Fruit fly (Drosophila melanogaster) whole organism, prepupa: ENCODE results near the gene Aprt.

Experiments used
- Blimp-1 ChIP-seq: fragments of 200-800 bp; sonication (Bioruptor generic); optimal IDR thresholded peaks from 3 replicates; lab custom pipeline; 2017; ENCODE audit warnings: missing biosample characterization, missing genetic modification characterization, mild to moderate bottlenecking, moderate library complexity, missing genetic modification reagents
- CG10631 ChIP-seq: fragments of 200-800 bp; sonication (Bioruptor generic); optimal IDR thresholded peaks from 2 replicates; lab custom pipeline; 2016; ENCODE audit warnings: missing biosample characterization, missing genetic modification characterization
- CG11294 ChIP-seq: fragments of 200-800 bp; sonication (Bioruptor generic); IDR thresholded peaks from 2 replicates; pipeline ENCODE4 v1.3.6; 2022; ENCODE audit warnings: missing biosample characterization, missing genetic modification characterization
- CG11762 ChIP-seq: fragments of 200-800 bp; sonication (Bioruptor generic); optimal IDR thresholded peaks from 3 replicates; lab custom pipeline; 2016; ENCODE audit warnings: missing biosample characterization, missing genetic modification characterization; ENCODE audit not compliant: insufficient read depth
- CG11902 ChIP-seq: fragments of 200-800 bp; sonication (Bioruptor generic); optimal IDR thresholded peaks from 3 replicates; lab custom pipeline; 2016; ENCODE audit warnings: missing biosample characterization, missing genetic modification characterization
- CG15336 ChIP-seq: fragments of 200-800 bp; sonication (Bioruptor generic); IDR thresholded peaks from 2 replicates; pipeline ENCODE4 v1.3.6; 2022; ENCODE audit warnings: missing biosample characterization, missing genetic modification characterization
- CG16779 ChIP-seq: fragments of 200-800 bp; sonication (Bioruptor generic); optimal IDR thresholded peaks from 3 replicates; lab custom pipeline; 2017; ENCODE audit warnings: missing biosample characterization, mild to moderate bottlenecking, missing genetic modification characterization
- CG3032 ChIP-seq: fragments of 200-800 bp; optimal IDR thresholded peaks from 2 replicates; lab custom pipeline; 2019; ENCODE audit warnings: missing biosample characterization, mild to moderate bottlenecking, missing genetic modification characterization, moderate library complexity
- CG31627 ChIP-seq: fragments of 200-800 bp; sonication (Bioruptor generic); optimal IDR thresholded peaks from 3 replicates; lab custom pipeline; 2016; ENCODE audit warnings: missing biosample characterization, missing genetic modification characterization
- CG34406 ChIP-seq: fragments of 200-800 bp; sonication (Bioruptor generic); optimal IDR thresholded peaks from 3 replicates; lab custom pipeline; 2016; ENCODE audit warnings: missing biosample characterization, missing genetic modification characterization
- CG3919 ChIP-seq: fragments of 200-800 bp; sonication (Bioruptor generic); optimal IDR thresholded peaks from 3 replicates; lab custom pipeline; 2016; ENCODE audit warnings: missing biosample characterization, missing genetic modification characterization
- CG4318 ChIP-seq: fragments of 200-800 bp; sonication (Bioruptor generic); optimal IDR thresholded peaks from 3 replicates; lab custom pipeline; 2017; ENCODE audit warnings: missing biosample characterization, mild to moderate bottlenecking, missing genetic modification characterization
- CG6276 ChIP-seq: fragments of 200-800 bp; sonication (Bioruptor generic); optimal IDR thresholded peaks from 2 replicates; lab custom pipeline; 2017; ENCODE audit warnings: missing biosample characterization, mild to moderate bottlenecking, missing genetic modification characterization
- CG6808 ChIP-seq: fragments of 200-800 bp; sonication (Bioruptor generic); optimal IDR thresholded peaks from 3 replicates; lab custom pipeline; 2017; ENCODE audit warnings: missing biosample characterization, missing genetic modification characterization, mild to moderate bottlenecking, moderate library complexity, missing genetic modification reagents
- CG6854 ChIP-seq: fragments of 200-800 bp; sonication (Bioruptor generic); optimal IDR thresholded peaks from 2 replicates; lab custom pipeline; 2017; ENCODE audit warnings: missing biosample characterization, mild to moderate bottlenecking, missing genetic modification characterization
- CG7368 ChIP-seq: fragments of 200-800 bp; sonication (Bioruptor generic); optimal IDR thresholded peaks from 3 replicates; lab custom pipeline; 2016; ENCODE audit warnings: missing biosample characterization, missing genetic modification characterization
- CG8119 ChIP-seq: fragments of 200-800 bp; sonication (Bioruptor generic); IDR thresholded peaks from 3 replicates; pipeline ENCODE4 v1.3.6; 2022; ENCODE audit warnings: missing biosample characterization, missing genetic modification characterization
- CG8319 ChIP-seq: fragments of 200-800 bp; sonication (Bioruptor generic); optimal IDR thresholded peaks from 3 replicates; lab custom pipeline; 2016; ENCODE audit warnings: missing biosample characterization, missing genetic modification characterization
- CG8632 ChIP-seq: fragments of 200-800 bp; sonication (Bioruptor generic); optimal IDR thresholded peaks from 3 replicates; lab custom pipeline; 2016; ENCODE audit warnings: missing biosample characterization, missing genetic modification characterization
- Eip75B ChIP-seq: fragments of 200-800 bp; sonication (Bioruptor generic); optimal IDR thresholded peaks from 3 replicates; lab custom pipeline; 2016; ENCODE audit warnings: missing biosample characterization, missing genetic modification characterization
- Eip78C ChIP-seq: fragments of 200-800 bp; sonication (Bioruptor generic); peaks from one replicate; lab custom pipeline; 2016; ENCODE audit warnings: missing biosample characterization, missing genetic modification characterization
- Eip93F ChIP-seq: fragments of 200-800 bp; sonication (Bioruptor generic); optimal IDR thresholded peaks from 2 replicates; lab custom pipeline; 2016; ENCODE audit warnings: missing biosample characterization, mild to moderate bottlenecking, missing genetic modification characterization
- Ets21C ChIP-seq: fragments of 200-800 bp; sonication (Bioruptor generic); optimal IDR thresholded peaks from 3 replicates; lab custom pipeline; 2016; ENCODE audit warnings: missing biosample characterization, missing genetic modification characterization
- Gug ChIP-seq: fragments of 200-800 bp; sonication (Bioruptor generic); IDR thresholded peaks from 2 replicates; pipeline ENCODE4 v1.3.6; 2022; ENCODE audit warnings: missing biosample characterization, missing genetic modification characterization
- Hr38 ChIP-seq: sonication (Bioruptor generic); optimal IDR thresholded peaks from 2 replicates; lab custom pipeline; 2016; ENCODE audit warnings: missing biosample characterization, missing genetic modification characterization
- Hr39 ChIP-seq: fragments of 200-800 bp; sonication (Bioruptor generic); optimal IDR thresholded peaks from 2 replicates; lab custom pipeline; 2016; ENCODE audit warnings: missing biosample characterization, missing genetic modification characterization
- Hr4 ChIP-seq: fragments of 200-800 bp; sonication (Bioruptor generic); optimal IDR thresholded peaks from 3 replicates; lab custom pipeline; 2016; ENCODE audit warnings: missing biosample characterization, missing genetic modification characterization
- Lpt ChIP-seq: fragments of 200-800 bp; sonication (Bioruptor generic); optimal IDR thresholded peaks from 3 replicates; lab custom pipeline; 2016; ENCODE audit warnings: missing biosample characterization, missing genetic modification characterization
- Met ChIP-seq: fragments of 200-800 bp; sonication (Bioruptor generic); optimal IDR thresholded peaks from 3 replicates; lab custom pipeline; 2016; ENCODE audit warnings: missing biosample characterization, missing genetic modification characterization
- OdsH ChIP-seq: fragments of 200-800 bp; sonication (Bioruptor generic); optimal IDR thresholded peaks from 3 replicates; lab custom pipeline; 2016; ENCODE audit warnings: missing biosample characterization, missing genetic modification characterization
- Smox ChIP-seq: fragments of 200-800 bp; sonication (Bioruptor generic); optimal IDR thresholded peaks from 3 replicates; lab custom pipeline; 2016; ENCODE audit warnings: missing biosample characterization, missing genetic modification characterization
- Sox102F ChIP-seq: fragments of 200-800 bp; sonication (Bioruptor generic); optimal IDR thresholded peaks from 2 replicates; lab custom pipeline; 2016; ENCODE audit warnings: missing biosample characterization, mild to moderate bottlenecking, missing genetic modification characterization
- Sox14 ChIP-seq: fragments of 200-800 bp; sonication (Bioruptor generic); optimal IDR thresholded peaks from 3 replicates; lab custom pipeline; 2016; ENCODE audit warnings: missing biosample characterization, missing genetic modification characterization
- Sox15 ChIP-seq: fragments of 200-800 bp; sonication (Bioruptor generic); optimal IDR thresholded peaks from 3 replicates; lab custom pipeline; 2016; ENCODE audit warnings: missing biosample characterization, missing genetic modification characterization
- acj6 ChIP-seq: fragments of 200-800 bp; sonication (Bioruptor generic); optimal IDR thresholded peaks from 3 replicates; lab custom pipeline; 2016; ENCODE audit warnings: missing biosample characterization, missing genetic modification characterization
- cyc ChIP-seq: fragments of 200-800 bp; sonication (Bioruptor generic); optimal IDR thresholded peaks from 3 replicates; lab custom pipeline; 2016; ENCODE audit warnings: missing biosample characterization, missing genetic modification characterization
- dsx ChIP-seq: fragments of 200-800 bp; optimal IDR thresholded peaks from 3 replicates; lab custom pipeline; 2019; ENCODE audit warnings: missing biosample characterization, mild to moderate bottlenecking, missing genetic modification characterization, moderate library complexity; ENCODE audit not compliant: poor library complexity, severe bottlenecking
- esn ChIP-seq: fragments of 200-800 bp; sonication (Bioruptor generic); optimal IDR thresholded peaks from 2 replicates; lab custom pipeline; 2016; ENCODE audit warnings: missing biosample characterization, mild to moderate bottlenecking, missing genetic modification characterization, moderate library complexity
- fd59A ChIP-seq: fragments of 200-800 bp; sonication (Bioruptor generic); optimal IDR thresholded peaks from 2 replicates; lab custom pipeline; 2017; ENCODE audit warnings: missing biosample characterization, mild to moderate bottlenecking, missing genetic modification characterization, missing genetic modification reagents
- fd85E ChIP-seq: fragments of 200-800 bp; sonication (Bioruptor generic); optimal IDR thresholded peaks from 3 replicates; lab custom pipeline; 2016; ENCODE audit warnings: missing biosample characterization, missing genetic modification characterization
- net ChIP-seq: fragments of 200-800 bp; sonication (Bioruptor generic); optimal IDR thresholded peaks from 3 replicates; lab custom pipeline; 2016; ENCODE audit warnings: missing biosample characterization, missing genetic modification characterization
- salr ChIP-seq, 2 experiments: fragments of 200-800 bp; sonication (Bioruptor generic); optimal IDR thresholded peaks; 3 replicates each; lab custom pipeline; 2016 to 2018; ENCODE audit warnings: missing biosample characterization in 2 of 2, missing genetic modification characterization in 2 of 2, mild to moderate bottlenecking in 1 of 2
- spab ChIP-seq: fragments of 200-800 bp; sonication (Bioruptor generic); optimal IDR thresholded peaks from 2 replicates; lab custom pipeline; 2017; ENCODE audit warnings: missing biosample characterization, mild to moderate bottlenecking, missing genetic modification characterization, missing genetic modification reagents
- ss ChIP-seq, 2 experiments: fragments of 200-800 bp; sonication (Bioruptor generic); optimal IDR thresholded peaks; 2 replicates in 1 of 2; 3 replicates in 1 of 2; lab custom pipeline; 2017 to 2018; ENCODE audit warnings: mild to moderate bottlenecking in 2 of 2, missing biosample characterization in 2 of 2, missing genetic modification characterization in 2 of 2, moderate library complexity in 1 of 2
- svp ChIP-seq: fragments of 200-800 bp; sonication (Bioruptor generic); peaks from one replicate; lab custom pipeline; 2016; ENCODE audit warnings: missing biosample characterization, missing genetic modification characterization
- topi ChIP-seq: fragments of 200-800 bp; sonication (Bioruptor generic); optimal IDR thresholded peaks from 3 replicates; lab custom pipeline; 2016; ENCODE audit warnings: missing biosample characterization, missing genetic modification characterization

Gene Aprt

DNA sequence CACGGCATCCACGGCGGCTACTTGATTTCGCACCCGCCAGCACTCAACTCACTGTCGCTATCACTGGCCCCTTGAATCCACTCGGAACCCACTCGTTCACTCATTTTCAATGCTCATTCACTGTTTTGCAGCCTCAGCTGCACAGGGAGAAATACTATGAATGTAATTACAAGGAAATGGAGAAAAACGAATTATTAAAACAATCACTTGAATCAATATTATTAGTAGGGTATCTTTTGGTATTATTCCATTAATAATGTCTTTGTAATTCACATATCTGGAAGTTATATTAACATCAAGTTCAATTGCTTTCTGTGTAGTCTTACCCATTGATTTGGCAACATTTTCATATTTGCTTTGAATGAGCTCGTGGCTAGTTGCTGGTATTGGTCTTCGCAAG is 15.8 kb upstream of the Aprt start (continued):
- TF ChIP-seq dsx (GFP tag; lab: Kevin White, UChicago) (peak; percentile 18), fd59A (GFP tag; lab: Kevin White, UChicago) (no peak), CG15336 (GFP tag; lab: Robert Waterston, UW) (peak; percentile 91), Blimp-1 (GFP tag; lab: Kevin White, UChicago) (no peak), CG11294 (GFP tag; lab: Robert Waterston, UW) (peak; percentile 74), acj6 (GFP tag; lab: Kevin White, UChicago) (no peak), Smox (GFP tag; lab: Kevin White, UChicago) (no peak), CG4318 (GFP tag; lab: Kevin White, UChicago) (peak; percentile 49), Sox15 (GFP tag; lab: Kevin White, UChicago) (no peak), CG3919 (GFP tag; lab: Kevin White, UChicago) (peak; percentile 59), CG8319 (no peak), Hr39 (GFP tag; lab: Kevin White, UChicago) (no peak), ss (GFP tag; optimal IDR thresholded peaks at IDR 0.05; lab: Kevin White, UChicago) (no peak), Hr38 (GFP tag; lab: Kevin White, UChicago) (no peak), CG8119 (GFP tag; lab: Robert Waterston, UW) (peak; percentile 90), Met (GFP tag; lab: Kevin White, UChicago) (no peak), Sox102F (no peak), Gug (peak; percentile 83), Hr4 (GFP tag; lab: Kevin White, UChicago) (peak; percentile 75), CG6276 (GFP tag; lab: Kevin White, UChicago) (peak; percentile 83), CG34406 (no peak), Eip75B (GFP tag; lab: Kevin White, UChicago) (peak; percentile 32), CG10631 (GFP tag; lab: Kevin White, UChicago) (peak; percentile 19), net (peak; percentile 40), CG31627 (GFP tag; lab: Kevin White, UChicago) (no peak), CG7368 (GFP tag; lab: Kevin White, UChicago) (peak; percentile 3), CG16779 (tag; lab: Kevin White, UChicago) (no peak), fd85E (GFP tag; lab: Kevin White, UChicago) (no peak), CG8632 (no peak), cyc (no peak), Eip93F (GFP tag; lab: Kevin White, UChicago) (no peak), Sox14 (GFP tag; lab: Kevin White, UChicago) (no peak), CG6854 (GFP tag; lab: Kevin White, UChicago) (no peak), CG3032 (no peak), spab (GFP tag; lab: Kevin White, UChicago) (no peak), Eip78C (GFP tag; lab: Kevin White, UChicago) (peak; percentile 87), OdsH (GFP tag; lab: Kevin White, UChicago) (peak; percentile 39), CG11902 (GFP tag; lab: Kevin White, UChicago) (no peak)

dm6 chr3L:1899616-1900015 is 14.8 kb upstream of the Aprt start:
- TF ChIP-seq CG11902 (GFP tag; lab: Kevin White, UChicago) (no peak), CG8319 (no peak), svp (GFP tag; lab: Kevin White, UChicago) (peak; percentile 11), CG4318 (GFP tag; lab: Kevin White, UChicago) (no peak), salr (GFP tag; optimal IDR thresholded peaks at IDR 0.05; lab: Kevin White, UChicago) (no peak), topi (no peak), fd85E (GFP tag; lab: Kevin White, UChicago) (no peak), CG6808 (GFP tag; lab: Kevin White, UChicago) (peak; percentile 13), CG16779 (tag; lab: Kevin White, UChicago) (no peak), CG11762 (GFP tag; lab: Kevin White, UChicago) (no peak), Blimp-1 (GFP tag; lab: Kevin White, UChicago) (peak; percentile 71), esn (GFP tag; lab: Kevin White, UChicago) (no peak), cyc (no peak), Lpt (no peak), Hr39 (GFP tag; lab: Kevin White, UChicago) (no peak), Ets21C (GFP tag; lab: Kevin White, UChicago) (no peak), ss (GFP tag; optimal IDR thresholded peaks at IDR 0.05; lab: Kevin White, UChicago) (peak in 1 of 2 experiments; percentile 78), CG8119 (GFP tag; lab: Robert Waterston, UW) (no peak), CG11294 (GFP tag; lab: Robert Waterston, UW) (no peak), Hr4 (GFP tag; lab: Kevin White, UChicago) (no peak), CG8632 (no peak), CG34406 (no peak)
